Worm (Caenorhabditis elegans): ENCODE data around the gene C06E4.2.

The C06E4.2 gene

ce11 chrIV:7235382-7235917 lies 41.3 kb upstream of the C06E4.2 start:
- TF ChIP-seq C08G9.2 (tag; optimal IDR thresholded peaks at IDR 0.05) (peak; percentile 45), dmd-4 (tag; optimal IDR thresholded peaks at IDR 0.05; ENCODE audit: borderline replicate concordance) (peak; percentile 67), che-1 (tag; optimal IDR thresholded peaks at IDR 0.05) (no peak), ttx-3 (tag; optimal IDR thresholded peaks at IDR 0.05) (no peak), ceh-48 (tag; optimal IDR thresholded peaks at IDR 0.05) (no peak), sox-2 (GFP tag; IDR thresholded peaks at IDR 0.05) (no peak), tbx-2 (tag; optimal IDR thresholded peaks at IDR 0.05) (peak; percentile 70), F13H6.1 (tag; optimal IDR thresholded peaks at IDR 0.05) (peak; percentile 52), elt-4 (tag; optimal IDR thresholded peaks at IDR 0.05) (no peak), syd-9 (tag; optimal IDR thresholded peaks at IDR 0.05) (peak; percentile 39), madf-2 (tag; optimal IDR thresholded peaks at IDR 0.05) (no peak), ceh-31 (tag; optimal IDR thresholded peaks at IDR 0.05) (peak; percentile 80), odd-2 (tag; optimal IDR thresholded peaks at IDR 0.05) (no peak), fax-1 (tag; optimal IDR thresholded peaks at IDR 0.05) (no peak), ceh-34 (tag; optimal IDR thresholded peaks at IDR 0.05) (peak; percentile 83), T23F11.4 (GFP tag; optimal IDR thresholded peaks at IDR 0.05) (no peak), ceh-45 (GFP tag; IDR thresholded peaks at IDR 0.05) (no peak), sdc-2 (tag; optimal IDR thresholded peaks at IDR 0.05) (peak; percentile 47), fkh-6 (tag; optimal IDR thresholded peaks at IDR 0.05) (peak; percentile 50), zip-5 (tag; optimal IDR thresholded peaks at IDR 0.05) (no peak), pat-9 (tag; optimal IDR thresholded peaks at IDR 0.05) (no peak), pros-1 (tag; optimal IDR thresholded peaks at IDR 0.05) (no peak), ztf-16 (tag; optimal IDR thresholded peaks at IDR 0.05) (peak; percentile 6), pqm-1 (tag; optimal IDR thresholded peaks at IDR 0.05) (no peak), pha-4 (tag; optimal IDR thresholded peaks at IDR 0.05) (no peak), dve-1 (tag; optimal IDR thresholded peaks at IDR 0.05) (no peak), hlh-15 (tag; optimal IDR thresholded peaks at IDR 0.05) (no peak), fkh-10 (GFP tag; optimal IDR thresholded peaks at IDR 0.05) (no peak), eyg-1 (tag; optimal IDR thresholded peaks at IDR 0.05) (peak; percentile 24), ceh-2 (tag; optimal IDR thresholded peaks at IDR 0.05) (peak; percentile 9), hlh-13 (GFP tag; optimal IDR thresholded peaks at IDR 0.05) (no peak), sox-4 (tag; optimal IDR thresholded peaks at IDR 0.05) (no peak), ceh-9 (tag; optimal IDR thresholded peaks at IDR 0.05) (no peak), lin-11 (tag; optimal IDR thresholded peaks at IDR 0.05) (no peak), unc-55 (GFP tag; optimal IDR thresholded peaks at IDR 0.05) (peak; percentile 52), unc-42 (tag; optimal IDR thresholded peaks at IDR 0.05) (peak; percentile 51), C38D4.7 (GFP tag; optimal IDR thresholded peaks at IDR 0.05) (no peak), Y22D7AL.16 (tag; optimal IDR thresholded peaks at IDR 0.05) (no peak), ceh-6 (GFP tag; optimal IDR thresholded peaks at IDR 0.05) (no peak), tbx-7 (tag; optimal IDR thresholded peaks at IDR 0.05) (peak; percentile 6), hlh-8 (tag; optimal IDR thresholded peaks at IDR 0.05) (no peak), pha-2 (tag; optimal IDR thresholded peaks at IDR 0.05) (no peak), pag-3 (tag; optimal IDR thresholded peaks at IDR 0.05; ENCODE audit: borderline replicate concordance) (no peak), nhr-232 (tag; optimal IDR thresholded peaks at IDR 0.05) (no peak), ceh-22 (tag; optimal IDR thresholded peaks at IDR 0.05) (no peak), mec-3 (tag; optimal IDR thresholded peaks at IDR 0.05; ENCODE audit: borderline replicate concordance) (no peak), ceh-18 (tag; optimal IDR thresholded peaks at IDR 0.05) (peak; percentile 75), ahr-1 (tag; optimal IDR thresholded peaks at IDR 0.05) (no peak), ama-1 (optimal IDR thresholded peaks at IDR 0.05) (no peak), ceh-14 (tag; optimal IDR thresholded peaks at IDR 0.05) (peak; percentile 50), unc-86 (tag; optimal IDR thresholded peaks at IDR 0.05) (no peak), hlh-30 (tag; optimal IDR thresholded peaks at IDR 0.05; ENCODE audit: insufficient read depth) (no peak), gmeb-2 (tag; optimal IDR thresholded peaks at IDR 0.05) (no peak)
